Worm (Caenorhabditis elegans): ENCODE data around the gene F01G10.6.

F01G10.6 gene

ce11 chrIV:10177779-10178178 lies 49.7 kb downstream of the F01G10.6 start, which contains the start of gene mspn-1:
Gene mspn-1 (plus strand): TSS chrIV:10177968.
- TF ChIP-seq ceh-34 (tag; optimal IDR thresholded peaks at IDR 0.05) (no peak), K09A11.1 (tag; optimal IDR thresholded peaks at IDR 0.05; ENCODE audit: insufficient read depth) (no peak), ama-1 (optimal IDR thresholded peaks at IDR 0.05) (no peak), hlh-6 (tag; optimal IDR thresholded peaks at IDR 0.05) (no peak), elt-4 (tag; optimal IDR thresholded peaks at IDR 0.05) (no peak), dmd-4 (tag; optimal IDR thresholded peaks at IDR 0.05; ENCODE audit: borderline replicate concordance) (no peak), C38D4.7 (GFP tag; optimal IDR thresholded peaks at IDR 0.05) (no peak), pax-1 (tag; optimal IDR thresholded peaks at IDR 0.05) (no peak), nhr-11 (tag; optimal IDR thresholded peaks at IDR 0.05) (no peak), hlh-15 (tag; optimal IDR thresholded peaks at IDR 0.05) (no peak), ceh-2 (tag; optimal IDR thresholded peaks at IDR 0.05) (no peak), sox-4 (tag; optimal IDR thresholded peaks at IDR 0.05) (no peak)

All from whole organism, late embryonic.